Worm (Caenorhabditis elegans) whole organism, L1 larva: ENCODE results near the gene mec-17.
"Not testable (repeated sequence)": the region's sequence is repeated elsewhere in the genome, so short reads cannot be mapped to it uniquely, and the experiment has no call there.

Experiments used
- blmp-1 ChIP-seq: fragments of 150-350 bp; optimal IDR thresholded peaks from 2 replicates; lab custom pipeline; 2014; ENCODE audit warnings: missing biosample characterization, missing genetic modification characterization
- ceh-82 ChIP-seq, 3 experiments: fragments of 150-350 bp in 1 of 3; sonication (generic microtip) in 2 of 3; optimal IDR thresholded peaks; 2 replicates each; lab custom pipeline; 2014 to 2017; ENCODE audit warnings: missing biosample characterization in 3 of 3, missing genetic modification characterization in 3 of 3
- nhr-11 ChIP-seq: fragments of 150-350 bp; optimal IDR thresholded peaks from 2 replicates; lab custom pipeline; 2014; ENCODE audit warnings: missing biosample characterization, missing genetic modification characterization
- nhr-76 ChIP-seq: sonication (generic microtip); optimal IDR thresholded peaks from 2 replicates; lab custom pipeline; 2017; ENCODE audit warnings: missing biosample characterization, missing genetic modification characterization
- rnt-1 ChIP-seq: sonication (generic microtip); optimal IDR thresholded peaks from 2 replicates; lab custom pipeline; 2016; ENCODE audit warnings: mild to moderate bottlenecking, missing genetic modification characterization, moderate library complexity, missing compliant biosample characterization
- skn-1 ChIP-seq: fragments of 150-350 bp; optimal IDR thresholded peaks from 2 replicates; lab custom pipeline; 2014; ENCODE audit warnings: missing biosample characterization, missing genetic modification characterization

- not testable (repeated sequence) for TF ChIP-seq nhr-11 (tag; lab: Kevin White, UChicago); nhr-76
- TF ChIP-seq rnt-1 (tag; lab: Kevin White, UChicago) = peak; percentile 95
- TF ChIP-seq ceh-82 (tag; optimal IDR thresholded peaks at IDR 0.05; lab: Kevin White, UChicago) = peak; percentile 47 to 82 (median 50)
- peak; percentile 31 for TF ChIP-seq blmp-1 (tag; lab: Kevin White, UChicago)
- TF ChIP-seq skn-1 (tag; lab: Kevin White, UChicago) = peak; percentile 34
These were observed 28.8 kb upstream of the mec-17 start, which contains the start of gene C26B2.7 for ce11 chrIV:8015726-8016312.
